Worm (Caenorhabditis elegans) whole organism, late embryonic: ENCODE measurements around the gene anmt-3.
A peak's percentile ranks its signal among the peaks of the same experiment; 100 is the strongest.

Experiments
- C08G9.2 ChIP-seq: sonication (generic microtip); optimal IDR thresholded peaks from 2 replicates; lab custom pipeline; 2016; ENCODE audit warnings: mild to moderate bottlenecking, missing genetic modification characterization, moderate library complexity, missing compliant biosample characterization
- C38D4.7 ChIP-seq: fragments of 200-800 bp; sonication (Bioruptor generic); optimal IDR thresholded peaks from 2 replicates; lab custom pipeline; 2018; ENCODE audit warnings: mild to moderate bottlenecking, missing genetic modification characterization, moderate library complexity, missing compliant biosample characterization
- Y22D7AL.16 ChIP-seq: sonication (generic microtip); optimal IDR thresholded peaks from 2 replicates; lab custom pipeline; 2016; ENCODE audit warnings: missing genetic modification characterization, missing compliant biosample characterization
- ahr-1 ChIP-seq: sonication (generic microtip); optimal IDR thresholded peaks from 2 replicates; lab custom pipeline; 2016; ENCODE audit warnings: missing genetic modification characterization, missing compliant biosample characterization
- ama-1 ChIP-seq: fragments of 150-350 bp; optimal IDR thresholded peaks from 2 replicates; lab custom pipeline; 2014
- ceh-14 ChIP-seq: sonication (generic microtip); optimal IDR thresholded peaks from 2 replicates; lab custom pipeline; 2016; ENCODE audit warnings: missing genotype, missing genetic modification characterization, missing compliant biosample characterization
- ceh-19 ChIP-seq: fragments of 200-800 bp; sonication (Bioruptor generic); optimal IDR thresholded peaks from 2 replicates; lab custom pipeline; 2018; ENCODE audit warnings: mild to moderate bottlenecking, missing genetic modification characterization, missing compliant biosample characterization
- ceh-22 ChIP-seq: sonication (generic microtip); optimal IDR thresholded peaks from 2 replicates; lab custom pipeline; 2017; ENCODE audit warnings: missing biosample characterization, missing genetic modification characterization
- ceh-24 ChIP-seq: sonication (generic microtip); optimal IDR thresholded peaks from 2 replicates; lab custom pipeline; 2016; ENCODE audit warnings: mild to moderate bottlenecking, missing genetic modification characterization, missing compliant biosample characterization
- ceh-31 ChIP-seq: sonication (generic microtip); optimal IDR thresholded peaks from 2 replicates; lab custom pipeline; 2016; ENCODE audit warnings: missing genetic modification characterization, missing compliant biosample characterization
- ceh-45 ChIP-seq: fragments of 200-800 bp; sonication (Bioruptor generic); IDR thresholded peaks from 2 replicates; pipeline ENCODE4 v1.3.6; 2022; ENCODE audit warnings: missing genetic modification reagents, missing genetic modification characterization, missing compliant biosample characterization
- ceh-6 ChIP-seq: fragments of 200-800 bp; sonication (Bioruptor generic); optimal IDR thresholded peaks from 2 replicates; lab custom pipeline; 2018; ENCODE audit warnings: mild to moderate bottlenecking, missing genetic modification characterization, missing compliant biosample characterization
- ceh-9 ChIP-seq: sonication (generic microtip); optimal IDR thresholded peaks from 2 replicates; lab custom pipeline; 2016; ENCODE audit warnings: mild to moderate bottlenecking, missing genetic modification characterization, inconsistent platforms, missing compliant biosample characterization
- elt-2 ChIP-seq: sonication (generic microtip); optimal IDR thresholded peaks from 2 replicates; lab custom pipeline; 2016; ENCODE audit warnings: missing genetic modification reagents, missing genetic modification characterization, missing compliant biosample characterization
- elt-4 ChIP-seq: sonication (generic microtip); optimal IDR thresholded peaks from 2 replicates; lab custom pipeline; 2016; ENCODE audit warnings: missing genetic modification characterization, missing compliant biosample characterization
- ets-4 ChIP-seq: sonication (generic microtip); optimal IDR thresholded peaks from 2 replicates; lab custom pipeline; 2016; ENCODE audit warnings: missing genetic modification characterization, missing compliant biosample characterization
- fkh-10 ChIP-seq: fragments of 150-350 bp; optimal IDR thresholded peaks from 2 replicates; lab custom pipeline; 2014; ENCODE audit warnings: missing biosample characterization, missing genetic modification reagents, missing genetic modification characterization
- fkh-6 ChIP-seq: sonication (generic microtip); optimal IDR thresholded peaks from 2 replicates; lab custom pipeline; 2016; ENCODE audit warnings: missing genetic modification characterization, missing compliant biosample characterization
- gmeb-2 ChIP-seq: sonication (generic microtip); optimal IDR thresholded peaks from 2 replicates; lab custom pipeline; 2016; ENCODE audit warnings: missing genetic modification characterization, inconsistent platforms, missing compliant biosample characterization
- hlh-6 ChIP-seq: sonication (generic microtip); optimal IDR thresholded peaks from 2 replicates; lab custom pipeline; 2016; ENCODE audit warnings: missing genotype, missing genetic modification characterization, missing compliant biosample characterization
- hlh-8 ChIP-seq: sonication (generic microtip); optimal IDR thresholded peaks from 2 replicates; lab custom pipeline; 2016; ENCODE audit warnings: missing genotype, missing genetic modification characterization, missing compliant biosample characterization
- lim-6 ChIP-seq: sonication (generic microtip); optimal IDR thresholded peaks from 2 replicates; lab custom pipeline; 2016; ENCODE audit warnings: missing genetic modification characterization, missing compliant biosample characterization
- lin-11 ChIP-seq: fragments of 200-800 bp; sonication (Bioruptor generic); optimal IDR thresholded peaks from 2 replicates; lab custom pipeline; 2018; ENCODE audit warnings: mild to moderate bottlenecking, missing genetic modification characterization, missing compliant biosample characterization
- madf-2 ChIP-seq: sonication (generic microtip); optimal IDR thresholded peaks from 2 replicates; lab custom pipeline; 2017; ENCODE audit warnings: missing genetic modification characterization, missing compliant biosample characterization
- nhr-232 ChIP-seq: sonication (generic microtip); optimal IDR thresholded peaks from 2 replicates; lab custom pipeline; 2016; ENCODE audit warnings: missing genetic modification characterization, missing compliant biosample characterization
- npax-4 ChIP-seq: sonication (generic microtip); optimal IDR thresholded peaks from 2 replicates; lab custom pipeline; 2016; ENCODE audit warnings: missing genetic modification characterization, missing compliant biosample characterization
- pat-9 ChIP-seq: fragments of 200-800 bp; sonication (Bioruptor generic); optimal IDR thresholded peaks from 2 replicates; lab custom pipeline; 2018; ENCODE audit warnings: mild to moderate bottlenecking, missing genetic modification characterization, moderate library complexity, missing compliant biosample characterization
- pha-2 ChIP-seq: sonication (generic microtip); optimal IDR thresholded peaks from 2 replicates; lab custom pipeline; 2017; ENCODE audit warnings: mild to moderate bottlenecking, missing genetic modification characterization, missing compliant biosample characterization
- pha-4 ChIP-seq: fragments of 150-350 bp; optimal IDR thresholded peaks from 2 replicates; lab custom pipeline; 2018; ENCODE audit warnings: missing biosample characterization, missing genetic modification reagents, missing genetic modification characterization
- pqm-1 ChIP-seq: sonication (generic microtip); optimal IDR thresholded peaks from 2 replicates; lab custom pipeline; 2016; ENCODE audit warnings: missing genetic modification characterization, missing compliant biosample characterization
- pros-1 ChIP-seq: fragments of 150-350 bp; optimal IDR thresholded peaks from 2 replicates; lab custom pipeline; 2014; ENCODE audit warnings: missing biosample characterization, missing genetic modification reagents, missing genetic modification characterization
- rnt-1 ChIP-seq: sonication (generic microtip); optimal IDR thresholded peaks from 2 replicates; lab custom pipeline; 2016; ENCODE audit warnings: missing genetic modification characterization, missing compliant biosample characterization
- tbx-2 ChIP-seq: sonication (generic microtip); optimal IDR thresholded peaks from 2 replicates; lab custom pipeline; 2016; ENCODE audit warnings: missing genetic modification characterization, missing compliant biosample characterization
- ttx-3 ChIP-seq: sonication (generic microtip); optimal IDR thresholded peaks from 2 replicates; lab custom pipeline; 2016; ENCODE audit warnings: missing genetic modification reagents, missing genetic modification characterization, missing compliant biosample characterization
- unc-3 ChIP-seq, 2 experiments: fragments of 200-800 bp in 1 of 2; sonication (Bioruptor generic) in 1 of 2; sonication (generic microtip) in 1 of 2; conservative IDR thresholded peaks in 1 of 2; optimal IDR thresholded peaks in 1 of 2; 2 replicates each; pipeline versions ENCODE4 v1.3.6 to Lab custom; 2016 to 2022; ENCODE audit warnings: missing compliant biosample characterization in 2 of 2, missing genetic modification characterization in 2 of 2, missing genetic modification reagents in 1 of 2
- unc-42 ChIP-seq: sonication (generic microtip); optimal IDR thresholded peaks from 2 replicates; lab custom pipeline; 2016; ENCODE audit warnings: missing genotype, missing genetic modification characterization, missing compliant biosample characterization
- unc-55 ChIP-seq: sonication (generic microtip); optimal IDR thresholded peaks from 2 replicates; lab custom pipeline; 2017; ENCODE audit warnings: missing biosample characterization, missing genetic modification reagents, missing genetic modification characterization
- unc-86 ChIP-seq: sonication (generic microtip); optimal IDR thresholded peaks from 2 replicates; lab custom pipeline; 2016; ENCODE audit warnings: missing genetic modification characterization, missing compliant biosample characterization
- zip-5 ChIP-seq: sonication (generic microtip); optimal IDR thresholded peaks from 2 replicates; lab custom pipeline; 2016; ENCODE audit warnings: missing genetic modification characterization, missing compliant biosample characterization

Gene anmt-3

ce11 chrV:9915021-9915420, 43.1 kb downstream of the anmt-3 start, which contains the start of gene mec-9:
mec-9 (minus strand) TSS chrV:9915121.
- TF ChIP-seq ceh-24 (tag; lab: Kevin White, UChicago), result no peak
- no peak for TF ChIP-seq ceh-6 (GFP tag; lab: Kevin White, UChicago)
- TF ChIP-seq madf-2 (tag; lab: Kevin White, UChicago), result no peak

ce11 chrV:9913863-9914262, 44.3 kb downstream of the anmt-3 start, which contains the start of gene fipr-10:
fipr-10 (plus strand) TSS chrV:9914163.
- TF ChIP-seq pros-1 (tag; lab: Kevin White, UChicago), result no peak
- TF ChIP-seq gmeb-2 (tag; lab: Kevin White, UChicago), result no peak
- TF ChIP-seq C08G9.2 (tag; lab: Kevin White, UChicago), result no peak
- no peak for TF ChIP-seq ahr-1 (tag; lab: Kevin White, UChicago)
- no peak for TF ChIP-seq ceh-31
- no peak for TF ChIP-seq ceh-14 (tag; lab: Kevin White, UChicago)
- TF ChIP-seq ceh-19 (GFP tag; lab: Kevin White, UChicago), result no peak
- no peak for TF ChIP-seq unc-86 (tag; lab: Kevin White, UChicago)
- TF ChIP-seq madf-2 (tag; lab: Kevin White, UChicago), result no peak
- no peak for TF ChIP-seq ceh-9
- TF ChIP-seq ceh-24 (tag; lab: Kevin White, UChicago), result no peak
- TF ChIP-seq pha-2, result no peak
- no peak for TF ChIP-seq hlh-8 (tag; lab: Kevin White, UChicago)
- no peak for TF ChIP-seq fkh-10
- no peak for TF ChIP-seq ttx-3 (tag; lab: Kevin White, UChicago)
- no peak for TF ChIP-seq pat-9

ce11 chrV:9911165-9911564, 47.0 kb downstream of the anmt-3 start:
- TF ChIP-seq pha-4 (tag; lab: Kevin White, UChicago) (no peak), rnt-1 (tag; lab: Kevin White, UChicago) (no peak), Y22D7AL.16 (tag; lab: Kevin White, UChicago) (no peak), unc-42 (peak; percentile 90)

ce11 chrV:9909624-9910023, 48.5 kb downstream of the anmt-3 start:
- TF ChIP-seq Y22D7AL.16 (tag; lab: Kevin White, UChicago) (no peak), gmeb-2 (tag; lab: Kevin White, UChicago) (no peak), unc-3 (GFP tag; conservative IDR thresholded peaks at IDR 0.05; lab: Robert Waterston, UW) (no peak), unc-3 (tag; optimal IDR thresholded peaks at IDR 0.05; lab: Kevin White, UChicago) (no peak), fkh-6 (no peak), ets-4 (tag; lab: Kevin White, UChicago) (no peak), zip-5 (tag; lab: Kevin White, UChicago) (no peak), ceh-24 (tag; lab: Kevin White, UChicago) (no peak), tbx-2 (tag; lab: Kevin White, UChicago) (no peak), C08G9.2 (tag; lab: Kevin White, UChicago) (no peak), ceh-14 (tag; lab: Kevin White, UChicago) (no peak), hlh-6 (tag; lab: Kevin White, UChicago) (no peak), C38D4.7 (GFP tag; lab: Kevin White, UChicago) (no peak), unc-55 (no peak)

- TF ChIP-seq elt-2 (tag; lab: Kevin White, UChicago), result no peak
- no peak for TF ChIP-seq unc-3 (GFP tag; conservative IDR thresholded peaks at IDR 0.05; lab: Robert Waterston, UW)
- no peak for TF ChIP-seq unc-3 (tag; optimal IDR thresholded peaks at IDR 0.05; lab: Kevin White, UChicago)
- no peak for TF ChIP-seq ceh-45
- TF ChIP-seq lin-11 (tag; lab: Kevin White, UChicago), result no peak
- no peak for TF ChIP-seq madf-2 (tag; lab: Kevin White, UChicago)
- TF ChIP-seq ceh-14 (tag; lab: Kevin White, UChicago), result no peak
- TF ChIP-seq fkh-6, result no peak
- TF ChIP-seq npax-4 (tag; lab: Kevin White, UChicago), result no peak
- TF ChIP-seq pros-1 (tag; lab: Kevin White, UChicago), result no peak
- TF ChIP-seq pqm-1 (tag; lab: Kevin White, UChicago), result no peak
- TF ChIP-seq elt-4 (tag; lab: Kevin White, UChicago), result no peak
- no peak for TF ChIP-seq ceh-19 (GFP tag; lab: Kevin White, UChicago)
- no peak for TF ChIP-seq ceh-22 (tag; lab: Kevin White, UChicago)
- no peak for TF ChIP-seq nhr-232
- no peak for TF ChIP-seq lim-6 (tag; lab: Kevin White, UChicago)
- no peak for TF ChIP-seq gmeb-2 (tag; lab: Kevin White, UChicago)
- no peak for TF ChIP-seq ama-1
- TF ChIP-seq hlh-8 (tag; lab: Kevin White, UChicago), result no peak
- no peak for TF ChIP-seq zip-5 (tag; lab: Kevin White, UChicago)
- no peak for TF ChIP-seq pha-2
Observed at ce11 chrV:9907205-9907604, 50.9 kb downstream of the anmt-3 start.
